Worm (Caenorhabditis elegans): ENCODE results near the gene Y73C8B.1.

DNA sequence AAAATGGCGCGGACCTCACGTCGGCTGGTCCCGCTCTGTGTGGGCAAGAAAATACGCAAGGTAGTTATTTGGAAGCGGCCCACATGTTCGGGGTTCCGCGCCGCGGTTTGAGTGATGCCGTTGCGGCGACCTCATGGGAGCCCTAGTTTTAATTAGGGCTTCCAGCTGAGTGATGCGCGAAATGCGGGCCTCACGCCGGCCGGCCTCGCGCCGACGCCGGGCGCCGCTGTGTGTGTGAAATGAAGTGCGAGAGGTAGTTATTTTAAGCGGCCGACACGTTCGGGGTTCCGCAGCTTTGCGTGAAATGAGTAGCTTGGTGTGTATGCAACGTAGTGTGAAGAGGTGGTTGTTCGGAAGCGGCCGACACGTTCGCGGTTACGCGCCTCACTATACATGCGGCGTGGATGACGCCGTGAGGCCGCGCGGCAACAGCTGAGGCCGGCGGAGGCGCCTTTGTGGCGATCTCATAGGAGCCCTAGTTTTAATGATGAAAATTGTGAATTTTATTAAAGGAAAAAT lies 46.7 kb downstream of the Y73C8B.1 start:
- TF ChIP-seq hlh-30 (tag; optimal IDR thresholded peaks at IDR 0.05; ENCODE audit: insufficient read depth) (no peak), pqm-1 (tag; optimal IDR thresholded peaks at IDR 0.05) (no peak), pha-4 (tag; optimal IDR thresholded peaks at IDR 0.05) (no peak), npax-4 (tag; optimal IDR thresholded peaks at IDR 0.05) (no peak), nhr-232 (tag; optimal IDR thresholded peaks at IDR 0.05) (no peak)

All from whole organism, late embryonic.